Fruit fly (Drosophila melanogaster) whole organism, embryonic: ENCODE results near the gene Glos.

Source experiments
- Awh ChIP-seq: fragments of 200-800 bp; sonication (Bioruptor generic); IDR thresholded peaks from 2 replicates; pipeline ENCODE4, ENCODE4 v1.3.6; 2022; ENCODE audit warnings: missing biosample characterization, missing genetic modification characterization
- CG10959 ChIP-seq: fragments of 200-800 bp; sonication (Bioruptor generic); IDR thresholded peaks from 2 replicates; pipeline ENCODE4 v1.3.6; 2022; ENCODE audit warnings: missing biosample characterization, missing genetic modification characterization
- CG10979 ChIP-seq: fragments of 200-800 bp; sonication (Bioruptor generic); optimal IDR thresholded peaks from 2 replicates; lab custom pipeline; 2018; ENCODE audit warnings: missing biosample characterization, mild to moderate bottlenecking, missing genetic modification characterization, moderate library complexity
- CG12769 ChIP-seq: fragments of 200-800 bp; sonication (Bioruptor generic); optimal IDR thresholded peaks from 2 replicates; lab custom pipeline; 2019; ENCODE audit warnings: missing biosample characterization, mild to moderate bottlenecking, missing genetic modification characterization, moderate library complexity
- CG12942 ChIP-seq: fragments of 200-800 bp; sonication (Bioruptor generic); optimal IDR thresholded peaks from 3 replicates; lab custom pipeline; 2016; ENCODE audit warnings: missing biosample characterization, missing genetic modification characterization
- CG14860 ChIP-seq: fragments of 200-800 bp; sonication (Bioruptor generic); IDR thresholded peaks from 3 replicates; pipeline ENCODE4 v1.3.6; 2022; ENCODE audit warnings: missing biosample characterization, missing genetic modification characterization; ENCODE audit not compliant: partially characterized antibody
- CG2129 ChIP-seq: fragments of 200-800 bp; sonication (Bioruptor generic); IDR thresholded peaks from 2 replicates; pipeline ENCODE4 v1.3.6; 2022; ENCODE audit warnings: missing biosample characterization, missing genetic modification characterization; ENCODE audit not compliant: partially characterized antibody
- CG30020 ChIP-seq: fragments of 200-800 bp; optimal IDR thresholded peaks from 2 replicates; lab custom pipeline; 2019; ENCODE audit warnings: missing biosample characterization, mild to moderate bottlenecking, missing genetic modification characterization, moderate library complexity
- CG30431 ChIP-seq: fragments of 200-800 bp; sonication (Bioruptor generic); optimal IDR thresholded peaks from 2 replicates; lab custom pipeline; 2017; ENCODE audit warnings: missing biosample characterization, missing genetic modification characterization
- CG4360 ChIP-seq: fragments of 200-800 bp; sonication (Bioruptor generic); IDR thresholded peaks from 2 replicates; pipeline ENCODE4 v1.3.6; 2022; ENCODE audit warnings: missing biosample characterization, missing genetic modification characterization
- CG4424 ChIP-seq: fragments of 200-800 bp; sonication (Bioruptor generic); optimal IDR thresholded peaks from 3 replicates; lab custom pipeline; 2016; ENCODE audit warnings: missing biosample characterization, missing genetic modification characterization
- CG4617 ChIP-seq: fragments of 200-800 bp; sonication (Bioruptor generic); optimal IDR thresholded peaks from 3 replicates; lab custom pipeline; 2016; ENCODE audit warnings: missing biosample characterization, missing genetic modification characterization, borderline replicate concordance
- CG7786 ChIP-seq: fragments of 200-800 bp; sonication (Bioruptor generic); optimal IDR thresholded peaks from 2 replicates; lab custom pipeline; 2016; ENCODE audit warnings: missing biosample characterization, missing genetic modification characterization
- CG7963 ChIP-seq: fragments of 200-800 bp; sonication (Bioruptor generic); IDR thresholded peaks from 3 replicates; pipeline ENCODE4 v1.3.6; 2022; ENCODE audit warnings: missing biosample characterization, missing genetic modification characterization; ENCODE audit not compliant: partially characterized antibody
- CG9727 ChIP-seq: fragments of 200-800 bp; sonication (Bioruptor generic); optimal IDR thresholded peaks from 3 replicates; lab custom pipeline; 2017; ENCODE audit warnings: missing biosample characterization, mild to moderate bottlenecking, missing genetic modification characterization
- CG9817 ChIP-seq: fragments of 200-800 bp; sonication (Bioruptor generic); optimal IDR thresholded peaks from 2 replicates; lab custom pipeline; 2018; ENCODE audit warnings: missing biosample characterization, mild to moderate bottlenecking, missing genetic modification characterization, moderate library complexity
- CHES-1-like ChIP-seq: fragments of 200-800 bp; sonication (Bioruptor generic); optimal IDR thresholded peaks from 2 replicates; lab custom pipeline; 2016; ENCODE audit warnings: missing biosample characterization, missing genetic modification characterization
- Dref ChIP-seq: fragments of 200-800 bp; sonication (Bioruptor generic); IDR thresholded peaks from 2 replicates; pipeline ENCODE4 v1.3.6; 2022; ENCODE audit warnings: missing biosample characterization, missing genetic modification characterization
- ERR ChIP-seq: fragments of 200-800 bp; sonication (Bioruptor generic); optimal IDR thresholded peaks from 2 replicates; lab custom pipeline; 2016; ENCODE audit warnings: missing biosample characterization, missing genetic modification characterization
- Gug ChIP-seq: fragments of 200-800 bp; sonication (Bioruptor generic); IDR thresholded peaks from 4 replicates; pipeline ENCODE4 v1.3.6; 2022; ENCODE audit warnings: missing biosample characterization, missing genetic modification characterization
- HLH4C ChIP-seq: fragments of 200-800 bp; sonication (Bioruptor generic); IDR thresholded peaks from 3 replicates; pipeline ENCODE4 v1.3.6; 2022; ENCODE audit warnings: missing biosample characterization, missing genetic modification characterization; ENCODE audit not compliant: partially characterized antibody
- Lhr ChIP-seq: fragments of 200-800 bp; sonication (Bioruptor generic); optimal IDR thresholded peaks from 3 replicates; lab custom pipeline; 2017; ENCODE audit warnings: mild to moderate bottlenecking, missing biosample characterization, missing genetic modification reagents, missing genetic modification characterization
- Meics ChIP-seq: fragments of 200-800 bp; sonication (Bioruptor generic); optimal IDR thresholded peaks from 2 replicates; lab custom pipeline; 2017; ENCODE audit warnings: missing biosample characterization, mild to moderate bottlenecking, missing genetic modification characterization
- Mes4 ChIP-seq: fragments of 200-800 bp; sonication (Bioruptor generic); optimal IDR thresholded peaks from 2 replicates; lab custom pipeline; 2016; ENCODE audit warnings: missing biosample characterization, missing genetic modification characterization
- Nf-YA ChIP-seq: fragments of 200-800 bp; sonication (Bioruptor generic); IDR thresholded peaks from 2 replicates; pipeline ENCODE4 v1.3.6; 2022; ENCODE audit warnings: missing biosample characterization, missing genetic modification characterization
- Opbp ChIP-seq: fragments of 200-800 bp; sonication (Bioruptor generic); IDR thresholded peaks from 3 replicates; pipeline ENCODE4 v1.3.6; 2022; ENCODE audit warnings: missing biosample characterization, missing genetic modification characterization; ENCODE audit not compliant: partially characterized antibody
- YL-1 ChIP-seq: fragments of 200-800 bp; sonication (Bioruptor generic); optimal IDR thresholded peaks from 3 replicates; lab custom pipeline; 2017; ENCODE audit warnings: missing biosample characterization, mild to moderate bottlenecking, missing genetic modification characterization
- ac ChIP-seq: fragments of 200-800 bp; sonication (Bioruptor generic); optimal IDR thresholded peaks from 3 replicates; lab custom pipeline; 2017; ENCODE audit warnings: missing biosample characterization, mild to moderate bottlenecking, missing genetic modification characterization
- bcd ChIP-seq: fragments of 200-800 bp; sonication (Bioruptor generic); optimal IDR thresholded peaks from 2 replicates; lab custom pipeline; 2017; ENCODE audit warnings: missing biosample characterization, mild to moderate bottlenecking, missing genetic modification characterization
- bowl ChIP-seq: fragments of 200-800 bp; sonication (Bioruptor generic); IDR thresholded peaks from 2 replicates; pipeline ENCODE4 v1.3.6; 2022; ENCODE audit warnings: missing biosample characterization, missing genetic modification characterization
- cad ChIP-seq: fragments of >200 bp; optimal IDR thresholded peaks from 2 replicates; lab custom pipeline; 2017; ENCODE audit warnings: missing biosample characterization, missing genetic modification characterization
- cg ChIP-seq: fragments of 200-800 bp; sonication (Bioruptor generic); optimal IDR thresholded peaks from 3 replicates; lab custom pipeline; 2019; ENCODE audit warnings: missing biosample characterization, mild to moderate bottlenecking, missing genetic modification characterization, moderate library complexity
- disco-r ChIP-seq: fragments of 200-800 bp; sonication (Bioruptor generic); optimal IDR thresholded peaks from 2 replicates; lab custom pipeline; 2016; ENCODE audit warnings: missing biosample characterization, missing genetic modification characterization
- dmrt99B ChIP-seq: fragments of 200-800 bp; sonication (Bioruptor generic); optimal IDR thresholded peaks from 2 replicates; lab custom pipeline; 2018; ENCODE audit warnings: missing biosample characterization, mild to moderate bottlenecking, missing genetic modification characterization, moderate library complexity
- fd96Cb ChIP-seq: fragments of 200-800 bp; sonication (Bioruptor generic); optimal IDR thresholded peaks from 2 replicates; lab custom pipeline; 2018; ENCODE audit warnings: missing biosample characterization, mild to moderate bottlenecking, missing genetic modification characterization, moderate library complexity
- gro ChIP-seq: fragments of 200-800 bp; sonication (Bioruptor generic); optimal IDR thresholded peaks from 2 replicates; lab custom pipeline; 2016; ENCODE audit warnings: missing biosample characterization, missing genetic modification characterization
- hb ChIP-seq: fragments of 200-800 bp; sonication (Bioruptor generic); IDR thresholded peaks from 3 replicates; pipeline ENCODE4 v1.3.6; 2022; ENCODE audit warnings: missing biosample characterization, missing genetic modification characterization; ENCODE audit not compliant: partially characterized antibody
- inv ChIP-seq: fragments of 200-800 bp; sonication (Bioruptor generic); IDR thresholded peaks from 2 replicates; pipeline ENCODE4 v1.3.6; 2022; ENCODE audit warnings: missing biosample characterization, missing genetic modification characterization; ENCODE audit not compliant: partially characterized antibody
- lbe ChIP-seq: fragments of 200-800 bp; sonication (Bioruptor generic); optimal IDR thresholded peaks from 2 replicates; lab custom pipeline; 2016; ENCODE audit warnings: missing biosample characterization, mild to moderate bottlenecking, missing genetic modification characterization
- nmo ChIP-seq: fragments of 200-800 bp; sonication (Bioruptor generic); optimal IDR thresholded peaks from 2 replicates; lab custom pipeline; 2018; ENCODE audit warnings: missing biosample characterization, mild to moderate bottlenecking, missing genetic modification characterization, moderate library complexity
- otp ChIP-seq: fragments of 200-800 bp; sonication (Bioruptor generic); IDR thresholded peaks from 3 replicates; pipeline ENCODE4, ENCODE4 v1.3.6; 2022; ENCODE audit warnings: missing biosample characterization, missing genetic modification characterization
- pho ChIP-seq: fragments of 200-800 bp; sonication (Bioruptor generic); optimal IDR thresholded peaks from 2 replicates; lab custom pipeline; 2016; ENCODE audit warnings: missing biosample characterization, missing genetic modification characterization
- psq ChIP-seq: fragments of 200-800 bp; sonication (Bioruptor generic); optimal IDR thresholded peaks from 2 replicates; lab custom pipeline; 2017; ENCODE audit warnings: missing biosample characterization, missing genetic modification characterization
- pzg ChIP-seq: fragments of 200-800 bp; sonication (Bioruptor generic); optimal IDR thresholded peaks from 3 replicates; lab custom pipeline; 2018; ENCODE audit warnings: missing biosample characterization, mild to moderate bottlenecking, missing genetic modification characterization, moderate library complexity
- row ChIP-seq: fragments of 200-800 bp; sonication (Bioruptor generic); IDR thresholded peaks from 3 replicates; pipeline ENCODE4 v1.3.6; 2022; ENCODE audit warnings: missing biosample characterization, missing genetic modification characterization
- scrt ChIP-seq: fragments of 200-800 bp; sonication (Bioruptor generic); optimal IDR thresholded peaks from 2 replicates; lab custom pipeline; 2018; ENCODE audit warnings: missing biosample characterization, mild to moderate bottlenecking, missing genetic modification characterization, moderate library complexity
- sd ChIP-seq: fragments of 200-800 bp; sonication (Bioruptor generic); optimal IDR thresholded peaks from 3 replicates; lab custom pipeline; 2018; ENCODE audit warnings: missing biosample characterization, mild to moderate bottlenecking, missing genetic modification characterization, moderate library complexity
- trem ChIP-seq: fragments of 200-800 bp; optimal IDR thresholded peaks from 3 replicates; lab custom pipeline; 2019; ENCODE audit warnings: missing biosample characterization, mild to moderate bottlenecking, missing genetic modification characterization, moderate library complexity
- unc-4 ChIP-seq: fragments of 200-800 bp; sonication (Bioruptor generic); IDR thresholded peaks from 2 replicates; pipeline ENCODE4 v1.3.6; 2022; ENCODE audit warnings: missing biosample characterization, missing genetic modification characterization; ENCODE audit not compliant: partially characterized antibody
- zen2 ChIP-seq: fragments of 200-800 bp; sonication (Bioruptor generic); IDR thresholded peaks from 3 replicates; pipeline ENCODE4 v1.3.6; 2022; ENCODE audit warnings: missing biosample characterization, missing genetic modification characterization; ENCODE audit not compliant: partially characterized antibody
- zfh1 ChIP-seq: fragments of 200-800 bp; sonication (Bioruptor generic); IDR thresholded peaks from 3 replicates; pipeline ENCODE4 v1.3.6; 2022; ENCODE audit warnings: missing biosample characterization, missing genetic modification characterization

The Glos gene

dm6 chrX:3948889-3949288, 12.6 kb downstream of the Glos start, which contains the start of gene Vap33 (continued):
- TF ChIP-seq Nf-YA (no peak), YL-1 (peak; percentile 2), CG7786 (GFP tag; lab: Kevin White, UChicago) (no peak), Gug (no peak), CG12942 (GFP tag; lab: Kevin White, UChicago) (no peak), ac (GFP tag; lab: Kevin White, UChicago) (no peak), lbe (GFP tag; lab: Kevin White, UChicago) (no peak), unc-4 (GFP tag; lab: Robert Waterston, UW) (peak; percentile 90), pho (GFP tag; lab: Kevin White, UChicago) (no peak), nmo (no peak), Opbp (GFP tag; lab: Robert Waterston, UW) (peak; percentile 89), CG2129 (GFP tag; lab: Robert Waterston, UW) (peak; percentile 82), zen2 (GFP tag; lab: Robert Waterston, UW) (peak; percentile 86; the same call in 2 of the 3 replicates), CHES-1-like (GFP tag; lab: Kevin White, UChicago) (no peak), CG9727 (GFP tag; lab: Kevin White, UChicago) (no peak), cg (peak; percentile 43), Awh (GFP tag; lab: Robert Waterston, UW) (no peak), otp (GFP tag; lab: Robert Waterston, UW) (no peak), bowl (GFP tag; lab: Robert Waterston, UW) (no peak), CG9817 (tag; lab: Kevin White, UChicago) (no peak), disco-r (GFP tag; lab: Kevin White, UChicago) (no peak), fd96Cb (no peak), psq (no peak), gro (GFP tag; lab: Kevin White, UChicago) (no peak), CG10979 (tag; lab: Kevin White, UChicago) (no peak), hb (peak; percentile 93), Meics (GFP tag; lab: Kevin White, UChicago) (no peak), Mes4 (GFP tag; lab: Kevin White, UChicago) (no peak), Dref (GFP tag; lab: Robert Waterston, UW) (peak; percentile 73), cad (GFP tag; lab: Kevin White, UChicago) (no peak), HLH4C (peak; percentile 90), CG10959 (GFP tag; lab: Robert Waterston, UW) (no peak), ERR (no peak), trem (tag; lab: Kevin White, UChicago) (no peak), CG4360 (GFP tag; lab: Robert Waterston, UW) (no peak), CG30020 (tag; lab: Kevin White, UChicago) (peak; percentile 0), scrt (no peak), bcd (GFP tag; lab: Kevin White, UChicago) (no peak), dmrt99B (tag; lab: Kevin White, UChicago) (no peak), inv (peak; percentile 91), CG30431 (GFP tag; lab: Kevin White, UChicago) (no peak), pzg (GFP tag; lab: Kevin White, UChicago) (peak; percentile 32), CG4617 (GFP tag; lab: Kevin White, UChicago) (peak; percentile 78), zfh1 (GFP tag; lab: Robert Waterston, UW) (no peak), sd (tag; lab: Kevin White, UChicago) (no peak), Lhr (GFP tag; lab: Kevin White, UChicago) (no peak), CG12769 (no peak), CG4424 (GFP tag; lab: Kevin White, UChicago) (no peak), CG14860 (peak; percentile 87), CG7963 (GFP tag; lab: Robert Waterston, UW) (peak; percentile 80; the same call in 2 of the 3 replicates), row (peak; percentile 47; the same call in 1 of the 3 replicates)
